Fruit fly (Drosophila melanogaster): ENCODE data around the gene CG17163.

dm6 chrX:23035766-23036165, 46.7 kb downstream of the CG17163 start, which contains the start of gene CG12061:
- TF ChIP-seq tai (GFP tag; optimal IDR thresholded peaks at IDR 0.05) (no peak), OdsH (GFP tag; optimal IDR thresholded peaks at IDR 0.05) (no peak), GATAd (GFP tag; optimal IDR thresholded peaks at IDR 0.05) (no peak), Dif (GFP tag; optimal IDR thresholded peaks at IDR 0.05; ENCODE audit: partially characterized antibody) (no peak), CrebA (GFP tag; optimal IDR thresholded peaks at IDR 0.05; ENCODE audit: borderline replicate concordance) (no peak), Hnf4 (GFP tag; optimal IDR thresholded peaks at IDR 0.05) (no peak), usp (GFP tag; optimal IDR thresholded peaks at IDR 0.05) (no peak), dsf (GFP tag; optimal IDR thresholded peaks at IDR 0.05; ENCODE audit: borderline replicate concordance) (no peak), lola (GFP tag; optimal IDR thresholded peaks at IDR 0.05) (no peak)

Data from whole organism, wandering third instar larva.